Worm (Caenorhabditis elegans) whole organism, young adult: ENCODE measurements around the gene T26C5.2.

ENCODE experiments used
- F49E8.2 ChIP-seq: sonication (generic microtip); optimal IDR thresholded peaks from 3 replicates; lab custom pipeline; 2017; ENCODE audit warnings: missing genetic modification characterization, mild to moderate bottlenecking, missing compliant biosample characterization, antibody characterized with exemption, moderate library complexity; ENCODE audit not compliant: insufficient read depth
- Y67H2A.10 ChIP-seq: fragments of 200-800 bp; sonication (Bioruptor generic); conservative IDR thresholded peaks from 2 replicates; pipeline ENCODE4 v1.3.6; 2022; ENCODE audit warnings: missing genetic modification reagents, missing genetic modification characterization, missing compliant biosample characterization
- gei-17 ChIP-seq: fragments of 200-800 bp; sonication (Bioruptor generic); optimal IDR thresholded peaks from 2 replicates; lab custom pipeline; 2018; ENCODE audit warnings: mild to moderate bottlenecking, missing genetic modification characterization, missing compliant biosample characterization
- him-1 ChIP-seq: sonication (generic microtip); optimal IDR thresholded peaks from 2 replicates; lab custom pipeline; 2016; ENCODE audit warnings: missing genotype, missing genetic modification reagents, missing genetic modification characterization, missing compliant biosample characterization
- hmg-20 ChIP-seq: fragments of 200-800 bp; sonication (Bioruptor generic); IDR thresholded peaks from 2 replicates; pipeline ENCODE4 v1.3.6; 2022; ENCODE audit warnings: missing genetic modification reagents, missing genetic modification characterization, missing compliant biosample characterization
- lir-1 ChIP-seq: fragments of 200-800 bp; sonication (Bioruptor generic); conservative IDR thresholded peaks from 2 replicates; pipeline ENCODE4 v1.3.6; 2022; ENCODE audit warnings: missing genetic modification reagents, missing genetic modification characterization, missing compliant biosample characterization
- lsl-1 ChIP-seq: fragments of 200-800 bp; sonication (Bioruptor generic); optimal IDR thresholded peaks from 2 replicates; lab custom pipeline; 2018; ENCODE audit warnings: mild to moderate bottlenecking, missing genetic modification characterization, moderate library complexity, missing compliant biosample characterization
- madf-3 ChIP-seq: fragments of 200-800 bp; sonication (Bioruptor generic); IDR thresholded peaks from 2 replicates; pipeline ENCODE4 v1.3.6; 2022; ENCODE audit warnings: missing genetic modification reagents, missing genetic modification characterization, missing compliant biosample characterization
- nfyb-1 ChIP-seq: fragments of 200-800 bp; sonication (Bioruptor generic); IDR thresholded peaks from 2 replicates; pipeline ENCODE4 v1.3.6; 2022; ENCODE audit warnings: missing genetic modification reagents, missing genetic modification characterization, missing compliant biosample characterization
- snpc-1.3 ChIP-seq: sonication (generic microtip); optimal IDR thresholded peaks from 2 replicates; lab custom pipeline; 2017; ENCODE audit warnings: missing genetic modification characterization, mild to moderate bottlenecking, missing compliant biosample characterization, antibody characterized with exemption, moderate library complexity, missing genotype, missing genetic modification reagents; ENCODE audit not compliant: insufficient read depth
- snpc-4 ChIP-seq, 5 experiments: fragments of 150-350 bp in 1 of 5; sonication (generic microtip) in 4 of 5; optimal IDR thresholded peaks; 2 replicates each; lab custom pipeline; 2014 to 2018; ENCODE audit warnings: missing genetic modification characterization in 5 of 5, missing biosample characterization in 3 of 5, antibody characterized with exemption in 2 of 5, mild to moderate bottlenecking in 2 of 5, missing compliant biosample characterization in 2 of 5, missing genotype in 2 of 5, moderate library complexity in 2 of 5, missing genetic modification reagents in 1 of 5
- unc-130 ChIP-seq: sonication (generic microtip); optimal IDR thresholded peaks from 2 replicates; lab custom pipeline; 2016; ENCODE audit warnings: missing genetic modification reagents, missing genetic modification characterization, missing compliant biosample characterization

DNA sequence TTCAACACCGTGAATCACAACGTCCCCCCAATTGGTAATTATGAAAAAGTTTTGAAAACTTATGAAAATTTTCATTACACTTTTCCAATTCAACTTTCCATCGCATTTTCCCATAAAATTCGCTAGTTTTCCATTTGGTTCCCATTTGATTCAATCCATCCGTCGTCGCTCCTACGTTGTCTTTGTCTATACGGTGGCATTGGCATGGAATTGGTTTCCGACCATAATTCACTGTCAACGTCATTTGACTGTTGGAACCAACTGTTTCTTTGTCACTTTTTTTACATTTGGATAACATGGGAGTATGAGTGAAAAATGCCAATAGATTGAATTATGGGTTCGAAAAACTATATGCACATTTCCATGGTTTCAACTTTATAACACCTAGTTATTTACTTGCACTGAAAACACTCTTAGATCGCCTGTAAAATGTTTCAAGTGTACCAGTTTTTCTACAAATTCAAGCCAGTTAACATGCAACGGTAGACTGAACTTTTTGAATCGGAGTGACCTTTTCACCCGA, 25.1 kb downstream of the T26C5.2 start:
- TF ChIP-seq unc-130 (GFP tag; lab: Kevin White, UChicago) (no peak), madf-3 (GFP tag; lab: Robert Waterston, UW) (no peak), lir-1 (GFP tag; lab: Robert Waterston, UW) (no peak), snpc-4 (GFP tag; optimal IDR thresholded peaks at IDR 0.05; lab: Kevin White, UChicago) (no peak), snpc-4 (tag; optimal IDR thresholded peaks at IDR 0.05; lab: Kevin White, UChicago) (no peak), gei-17 (no peak), F49E8.2 (no peak), snpc-1.3 (tag; lab: Kevin White, UChicago) (no peak), him-1 (tag; lab: Kevin White, UChicago) (no peak), nfyb-1 (no peak), lsl-1 (GFP tag; lab: Kevin White, UChicago) (no peak), hmg-20 (GFP tag; lab: Robert Waterston, UW) (no peak), Y67H2A.10 (GFP tag; lab: Robert Waterston, UW) (no peak)
